Fruit fly (Drosophila melanogaster) whole organism, pupa: ENCODE data around the gene CG10803.

Source experiments
- CG10348 ChIP-seq: fragments of 200-800 bp; sonication (Bioruptor generic); IDR thresholded peaks from 2 replicates; pipeline ENCODE4 v1.3.6; 2022; ENCODE audit warnings: missing biosample characterization, missing genetic modification characterization
- CG12605 ChIP-seq: fragments of 200-800 bp; sonication (Bioruptor generic); IDR thresholded peaks from 2 replicates; pipeline ENCODE4 v1.3.6; 2022; ENCODE audit warnings: missing biosample characterization, missing genetic modification characterization
- CG14655 ChIP-seq: fragments of 200-800 bp; sonication (Bioruptor generic); optimal IDR thresholded peaks from 3 replicates; lab custom pipeline; 2017; ENCODE audit warnings: mild to moderate bottlenecking, missing biosample characterization, missing genetic modification reagents, missing genetic modification characterization
- CG17806 ChIP-seq: fragments of 200-800 bp; sonication (Bioruptor generic); optimal IDR thresholded peaks from 2 replicates; lab custom pipeline; 2018; ENCODE audit warnings: missing biosample characterization, mild to moderate bottlenecking, missing genetic modification characterization, moderate library complexity
- CG8159 ChIP-seq: fragments of 200-800 bp; sonication (Bioruptor generic); optimal IDR thresholded peaks from 3 replicates; lab custom pipeline; 2018; ENCODE audit warnings: missing biosample characterization, mild to moderate bottlenecking, missing genetic modification characterization, moderate library complexity
- CG9948 ChIP-seq: fragments of 200-800 bp; sonication (Bioruptor generic); optimal IDR thresholded peaks from 2 replicates; lab custom pipeline; 2018; ENCODE audit warnings: missing biosample characterization, mild to moderate bottlenecking, missing genetic modification characterization, moderate library complexity
- EcR ChIP-seq: fragments of 200-800 bp; sonication (Bioruptor generic); optimal IDR thresholded peaks from 3 replicates; lab custom pipeline; 2019; ENCODE audit warnings: missing biosample characterization, missing genetic modification characterization, mild to moderate bottlenecking, moderate library complexity, missing genetic modification reagents
- Pif1A ChIP-seq: fragments of 200-800 bp; sonication (Bioruptor generic); optimal IDR thresholded peaks from 3 replicates; lab custom pipeline; 2016; ENCODE audit warnings: missing biosample characterization, missing genetic modification characterization
- Pif1B ChIP-seq: fragments of 200-800 bp; sonication (Bioruptor generic); optimal IDR thresholded peaks from 3 replicates; lab custom pipeline; 2016; ENCODE audit warnings: missing biosample characterization, missing genetic modification characterization
- gl ChIP-seq: fragments of 200-800 bp; sonication (Bioruptor generic); optimal IDR thresholded peaks from 2 replicates; lab custom pipeline; 2018; ENCODE audit warnings: missing biosample characterization, mild to moderate bottlenecking, missing genetic modification characterization
- rn ChIP-seq: fragments of 200-800 bp; sonication (Bioruptor generic); IDR thresholded peaks from 2 replicates; pipeline ENCODE4 v1.3.6; 2022; ENCODE audit warnings: missing biosample characterization, missing genetic modification characterization

dm6 chrX:3455431-3456001, 29.9 kb upstream of the CG10803 start:
- no peak for TF ChIP-seq CG8159 (tag; lab: Kevin White, UChicago)
- no peak for TF ChIP-seq CG12605 (GFP tag; lab: Robert Waterston, UW)
- TF ChIP-seq Pif1A (GFP tag; lab: Kevin White, UChicago) = no peak
- no peak for TF ChIP-seq CG10348 (GFP tag; lab: Robert Waterston, UW)
- TF ChIP-seq CG17806 (tag; lab: Kevin White, UChicago) = no peak
- no peak for TF ChIP-seq CG9948 (tag; lab: Kevin White, UChicago)
- TF ChIP-seq EcR (GFP tag; lab: Kevin White, UChicago) = no peak
- no peak for TF ChIP-seq rn (GFP tag; lab: Robert Waterston, UW)
- TF ChIP-seq Pif1B (GFP tag; lab: Kevin White, UChicago) = no peak
- peak; percentile 55 for TF ChIP-seq CG14655
- TF ChIP-seq gl (tag; lab: Kevin White, UChicago) = no peak
